Worm (Caenorhabditis elegans) whole organism, L4/young adult: ENCODE measurements around the gene R02D5.24.

Source experiments
- W03F9.2 ChIP-seq: fragments of 150-350 bp; optimal IDR thresholded peaks from 2 replicates; lab custom pipeline; 2014; ENCODE audit warnings: missing biosample characterization, missing genetic modification characterization
- dao-5 ChIP-seq: sonication (generic microtip); optimal IDR thresholded peaks from 2 replicates; lab custom pipeline; 2016; ENCODE audit warnings: missing genotype, missing genetic modification characterization, moderate library complexity, missing compliant biosample characterization

ce11 chrV:14457070-14457469, 44.1 kb upstream of the R02D5.24 start, which contains the start of gene coh-3:
- TF ChIP-seq W03F9.2 (tag; lab: Kevin White, UChicago) (peak; percentile 48), dao-5 (tag; lab: Kevin White, UChicago) (no peak)
